Fruit fly (Drosophila melanogaster): ENCODE results near the gene CG13615.

CG13615 gene

DNA sequence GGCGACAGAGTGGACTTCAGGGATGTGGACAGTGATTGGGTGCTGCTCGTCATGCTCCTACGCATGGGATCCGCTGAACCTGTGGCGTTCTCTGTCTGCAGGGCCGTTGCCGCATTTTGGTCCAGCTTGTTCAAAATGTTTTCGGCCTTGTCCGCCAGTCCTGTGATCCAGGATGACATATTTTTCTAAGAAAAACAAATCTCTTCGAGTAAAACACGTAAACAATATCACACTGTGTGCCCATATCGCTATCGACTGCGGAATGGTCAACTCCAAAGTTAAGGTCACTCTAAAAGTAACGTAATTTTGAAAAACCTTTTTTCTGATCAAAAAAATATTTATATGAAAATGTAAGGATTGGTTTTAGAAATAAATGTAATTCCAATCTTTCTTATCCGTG, 32.6 kb upstream of the CG13615 start, which contains the start of gene Golgin84 (continued):
- TF ChIP-seq sob (GFP tag; IDR thresholded peaks at IDR 0.05) (no peak), CG9437 (GFP tag; optimal IDR thresholded peaks at IDR 0.05) (peak; percentile 89), gce (GFP tag; IDR thresholded peaks at IDR 0.05) (no peak), MESR4 (GFP tag; optimal IDR thresholded peaks at IDR 0.05) (peak; percentile 59), CG11456 (GFP tag; IDR thresholded peaks at IDR 0.05) (no peak), crc (GFP tag; optimal IDR thresholded peaks at IDR 0.05) (no peak), CG12236 (GFP tag; optimal IDR thresholded peaks at IDR 0.05) (no peak), YL-1 (GFP tag; optimal IDR thresholded peaks at IDR 0.05) (peak; percentile 26), ERR (GFP tag; optimal IDR thresholded peaks at IDR 0.05) (no peak), Vsx1 (GFP tag; optimal IDR thresholded peaks at IDR 0.05) (no peak), shn (GFP tag; optimal IDR thresholded peaks at IDR 0.05) (no peak), CG3163 (GFP tag; optimal IDR thresholded peaks at IDR 0.05) (no peak), CG9215 (GFP tag; IDR thresholded peaks at IDR 0.05) (no peak), Trl (optimal IDR thresholded peaks at IDR 0.05) (no peak), Trl (GFP tag; optimal IDR thresholded peaks at IDR 0.05) (no peak), pzg (GFP tag; optimal IDR thresholded peaks at IDR 0.05) (peak; percentile 36), Dp (GFP tag; optimal IDR thresholded peaks at IDR 0.05) (peak; percentile 21), BEAF-32 (GFP tag; optimal IDR thresholded peaks at IDR 0.05) (peak; percentile 16), sd (tag; optimal IDR thresholded peaks at IDR 0.05) (no peak), Bdp1 (GFP tag; optimal IDR thresholded peaks at IDR 0.05) (no peak), tio (GFP tag; optimal IDR thresholded peaks at IDR 0.05) (no peak), CG6813 (GFP tag; optimal IDR thresholded peaks at IDR 0.05) (no peak), CG11085 (GFP tag; IDR thresholded peaks at IDR 0.05) (no peak), da (GFP tag; optimal IDR thresholded peaks at IDR 0.05) (no peak), CG14965 (GFP tag; optimal IDR thresholded peaks at IDR 0.05; ENCODE audit: borderline replicate concordance) (no peak), Ets97D (GFP tag; optimal IDR thresholded peaks at IDR 0.05) (peak; percentile 16), CG3995 (GFP tag; optimal IDR thresholded peaks at IDR 0.05) (peak; percentile 24), trem (tag; optimal IDR thresholded peaks at IDR 0.05) (peak; percentile 10), CG7745 (tag; optimal IDR thresholded peaks at IDR 0.05) (no peak), E2f1 (GFP tag; IDR thresholded peaks at IDR 0.05) (no peak), corto (GFP tag; optimal IDR thresholded peaks at IDR 0.05) (no peak), zen2 (GFP tag; IDR thresholded peaks at IDR 0.05; ENCODE audit: partially characterized antibody) (no peak), CG3726 (GFP tag; IDR thresholded peaks at IDR 0.05) (0 out of 3 replicates have a peak, but pooled peaks have one; percentile 28), Elba2 (GFP tag; optimal IDR thresholded peaks at IDR 0.05) (no peak), Atf-2 (GFP tag; optimal IDR thresholded peaks at IDR 0.05) (no peak), tgo (GFP tag; IDR thresholded peaks at IDR 0.05) (no peak), CG9797 (GFP tag; optimal IDR thresholded peaks at IDR 0.05) (peak; percentile 62), Myb (GFP tag; optimal IDR thresholded peaks at IDR 0.05) (peak; percentile 94), CHES-1-like (GFP tag; optimal IDR thresholded peaks at IDR 0.05) (no peak), Ada2b (GFP tag; IDR thresholded peaks at IDR 0.05) (no peak), TFAM (GFP tag; optimal IDR thresholded peaks at IDR 0.05) (no peak), Chrac-16 (GFP tag; optimal IDR thresholded peaks at IDR 0.05) (no peak), zf30C (GFP tag; optimal IDR thresholded peaks at IDR 0.05) (no peak), Gug (GFP tag; IDR thresholded peaks at IDR 0.05) (no peak), CG12942 (GFP tag; optimal IDR thresholded peaks at IDR 0.05) (no peak), NC2β (GFP tag; optimal IDR thresholded peaks at IDR 0.05) (no peak), CG17186 (GFP tag; optimal IDR thresholded peaks at IDR 0.05) (no peak)
